Worm (Caenorhabditis elegans) whole organism, early embryonic: Measurements from ENCODE around the gene str-114.

Source experiments
- B0310.2 ChIP-seq: sonication (generic microtip); optimal IDR thresholded peaks from 2 replicates; lab custom pipeline; 2016; ENCODE audit warnings: mild to moderate bottlenecking, missing genetic modification characterization, missing compliant biosample characterization
- F13C5.2 ChIP-seq: sonication (generic microtip); optimal IDR thresholded peaks from 2 replicates; lab custom pipeline; 2017; ENCODE audit warnings: mild to moderate bottlenecking, missing genetic modification characterization, inconsistent platforms, missing compliant biosample characterization
- aly-1 ChIP-seq: sonication (generic microtip); optimal IDR thresholded peaks from 2 replicates; lab custom pipeline; 2016; ENCODE audit warnings: missing genetic modification characterization, missing compliant biosample characterization
- ama-1 ChIP-seq: fragments of 150-350 bp; optimal IDR thresholded peaks from 2 replicates; lab custom pipeline; 2014
- ceh-13 ChIP-seq: fragments of 200-800 bp; sonication (Bioruptor generic); optimal IDR thresholded peaks from 2 replicates; lab custom pipeline; 2018; ENCODE audit warnings: mild to moderate bottlenecking, missing genetic modification characterization, missing compliant biosample characterization
- ceh-36 ChIP-seq: sonication (generic microtip); optimal IDR thresholded peaks from 2 replicates; lab custom pipeline; 2016; ENCODE audit warnings: missing genetic modification characterization, inconsistent platforms, missing compliant biosample characterization
- ets-7 ChIP-seq: sonication (generic microtip); optimal IDR thresholded peaks from 2 replicates; lab custom pipeline; 2016; ENCODE audit warnings: missing genotype, missing genetic modification characterization, missing compliant biosample characterization
- flt-1 ChIP-seq: fragments of 200-800 bp; sonication (Bioruptor generic); IDR thresholded peaks from 2 replicates; pipeline ENCODE4 v1.3.6; 2022; ENCODE audit warnings: missing genetic modification characterization, missing compliant biosample characterization
- hmbx-1 ChIP-seq: sonication (generic microtip); optimal IDR thresholded peaks from 2 replicates; lab custom pipeline; 2016; ENCODE audit warnings: mild to moderate bottlenecking, missing genetic modification characterization, missing compliant biosample characterization
- hmg-4 ChIP-seq: fragments of 200-800 bp; sonication (Bioruptor generic); optimal IDR thresholded peaks from 2 replicates; lab custom pipeline; 2018; ENCODE audit warnings: mild to moderate bottlenecking, missing genetic modification characterization, missing compliant biosample characterization
- hnd-1 ChIP-seq: sonication (generic microtip); optimal IDR thresholded peaks from 2 replicates; lab custom pipeline; 2016; ENCODE audit warnings: missing genetic modification characterization, missing compliant biosample characterization
- pes-1 ChIP-seq: fragments of 200-800 bp; sonication (Bioruptor generic); IDR thresholded peaks from 2 replicates; pipeline ENCODE4 v1.3.6; 2022; ENCODE audit warnings: missing genetic modification reagents, missing genetic modification characterization, missing compliant biosample characterization
- scrt-1 ChIP-seq: fragments of 200-800 bp; sonication (Bioruptor generic); IDR thresholded peaks from 2 replicates; pipeline ENCODE4 v1.3.6; 2022; ENCODE audit warnings: missing genetic modification characterization, missing compliant biosample characterization
- sea-1 ChIP-seq: fragments of 200-800 bp; sonication (Bioruptor generic); conservative IDR thresholded peaks from 2 replicates; pipeline ENCODE4 v1.3.6; 2022; ENCODE audit warnings: missing genetic modification characterization, missing compliant biosample characterization
- tbx-11 ChIP-seq: fragments of 200-800 bp; sonication (Bioruptor generic); IDR thresholded peaks from 2 replicates; pipeline ENCODE4 v1.3.6; 2022; ENCODE audit warnings: missing genetic modification characterization, missing compliant biosample characterization
- tbx-37 ChIP-seq: fragments of 200-800 bp; sonication (Bioruptor generic); conservative IDR thresholded peaks from 2 replicates; pipeline ENCODE4 v1.3.6; 2022; ENCODE audit warnings: missing genetic modification reagents, missing genetic modification characterization, missing compliant biosample characterization
- tra-4 ChIP-seq: sonication (generic microtip); optimal IDR thresholded peaks from 2 replicates; lab custom pipeline; 2017; ENCODE audit warnings: missing genetic modification characterization, missing compliant biosample characterization

The str-114 gene

DNA sequence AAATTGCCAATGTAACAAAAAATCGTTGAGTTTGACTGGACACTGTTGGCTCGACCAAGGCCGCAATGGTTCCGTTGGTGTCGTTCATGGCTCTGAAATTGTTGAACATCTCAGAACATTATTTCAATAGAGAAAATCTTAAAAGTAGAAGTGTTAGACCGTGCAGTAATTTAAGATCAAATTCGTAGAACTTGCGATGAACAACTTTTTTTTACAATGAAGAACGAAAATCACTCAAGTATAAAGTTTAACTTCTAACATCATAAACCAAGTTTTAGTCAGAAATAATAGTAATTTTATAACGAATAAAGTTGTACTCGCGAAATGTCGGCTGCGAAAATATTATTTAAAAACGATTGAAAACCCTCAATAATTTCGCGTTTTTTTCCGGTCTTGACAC lies 12.5 kb upstream of the str-114 start, which contains the start of gene srx-41:
TSS of gene srx-41 (minus strand) at position 101 of the 400 bp plus-strand sequence.
- TF ChIP-seq F13C5.2 (tag; lab: Kevin White, UChicago): no peak
- no peak for TF ChIP-seq sea-1 (GFP tag; lab: Robert Waterston, UW)
- TF ChIP-seq ets-7 (tag; lab: Kevin White, UChicago): no peak
- no peak for TF ChIP-seq hmg-4 (GFP tag; lab: Kevin White, UChicago)
- no peak for TF ChIP-seq ceh-36 (tag; lab: Kevin White, UChicago)
- TF ChIP-seq ceh-13 (GFP tag; lab: Kevin White, UChicago): no peak
- no peak for TF ChIP-seq scrt-1
- no peak for TF ChIP-seq tbx-11 (GFP tag; lab: Robert Waterston, UW)
- no peak for TF ChIP-seq tra-4 (tag; lab: Kevin White, UChicago)
- no peak for TF ChIP-seq pes-1 (GFP tag; lab: Robert Waterston, UW)
- TF ChIP-seq tbx-37: no peak
- no peak for TF ChIP-seq hnd-1 (tag; lab: Kevin White, UChicago)
- TF ChIP-seq hmbx-1 (tag; lab: Kevin White, UChicago): no peak
- no peak for TF ChIP-seq ama-1 (lab: Kevin White, UChicago)
- no peak for TF ChIP-seq flt-1 (GFP tag; lab: Robert Waterston, UW)
- no peak for TF ChIP-seq aly-1 (tag; lab: Kevin White, UChicago)
- TF ChIP-seq B0310.2 (tag; lab: Kevin White, UChicago): no peak

DNA sequence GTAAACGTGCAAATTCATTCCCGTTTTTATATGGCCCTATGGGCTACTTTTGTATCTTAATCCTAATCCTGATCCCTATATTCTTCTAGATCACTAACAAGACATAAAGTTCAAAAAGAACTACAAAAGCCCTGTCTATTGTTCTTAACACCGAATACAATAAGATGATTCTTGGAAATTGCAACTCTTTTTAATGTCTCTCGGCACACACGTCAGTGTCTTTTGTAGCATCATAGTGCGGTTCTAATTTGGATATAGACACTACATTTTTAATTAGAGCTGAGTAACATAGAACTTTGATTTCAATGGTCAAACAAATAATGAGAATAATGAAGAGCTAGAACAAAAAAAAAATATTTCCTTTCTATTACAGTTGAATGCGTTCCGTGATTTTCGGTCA lies 9.7 kb upstream of the str-114 start:
- TF ChIP-seq hnd-1 (tag; lab: Kevin White, UChicago) (no peak), aly-1 (tag; lab: Kevin White, UChicago) (no peak), pes-1 (GFP tag; lab: Robert Waterston, UW) (no peak), tra-4 (tag; lab: Kevin White, UChicago) (no peak)

DNA sequence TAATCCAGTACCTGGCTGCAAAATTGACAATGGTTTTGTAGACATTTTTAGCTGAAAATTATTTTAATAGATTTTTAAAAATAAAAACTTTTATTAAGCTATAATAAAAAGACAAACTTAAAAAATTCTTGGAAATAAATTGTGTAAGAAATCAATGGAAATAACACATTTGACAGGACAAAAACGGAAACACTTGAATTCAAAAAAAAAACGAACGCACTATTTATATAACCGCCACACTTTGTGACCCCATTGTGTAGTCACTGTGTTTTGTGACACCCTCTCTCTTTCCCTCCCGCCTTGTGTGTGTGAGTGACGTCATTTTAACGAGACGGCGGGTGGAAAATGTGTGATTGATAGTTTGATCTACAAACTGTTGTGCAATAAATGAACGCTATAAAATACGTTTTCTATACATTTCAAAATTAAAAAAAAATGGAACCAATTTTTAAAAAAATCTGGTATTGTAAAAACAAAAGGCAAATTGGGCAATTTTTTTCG lies 5.3 kb upstream of the str-114 start, which contains the start of gene F59B1.8:
TSS of gene F59B1.8 (minus strand) at position 51 of the 501 bp plus-strand sequence.
- TF ChIP-seq F13C5.2 (tag; lab: Kevin White, UChicago): no peak
- no peak for TF ChIP-seq ets-7 (tag; lab: Kevin White, UChicago)
- no peak for TF ChIP-seq ceh-13 (GFP tag; lab: Kevin White, UChicago)
- no peak for TF ChIP-seq tra-4 (tag; lab: Kevin White, UChicago)
- TF ChIP-seq hmbx-1 (tag; lab: Kevin White, UChicago): no peak
- TF ChIP-seq hnd-1 (tag; lab: Kevin White, UChicago): no peak
- TF ChIP-seq sea-1 (GFP tag; lab: Robert Waterston, UW): no peak

DNA sequence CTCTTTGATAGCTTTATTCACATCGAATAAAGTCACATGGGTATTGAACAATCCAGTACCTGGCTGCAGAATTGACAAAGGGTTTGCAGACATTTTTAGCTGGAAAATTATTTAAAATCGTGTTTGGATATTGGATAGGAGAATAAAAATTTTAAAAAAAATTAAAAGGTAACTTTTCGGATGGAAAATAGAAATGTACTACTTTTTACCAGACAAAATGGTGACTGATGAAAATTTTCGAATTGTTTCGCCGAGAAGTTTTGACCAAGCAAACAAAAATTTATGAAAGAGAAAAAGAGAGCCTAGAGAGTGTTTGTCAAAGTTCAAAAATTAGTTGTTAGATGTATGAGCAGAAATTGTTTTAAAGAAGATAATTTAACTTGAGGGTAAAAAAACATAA lies 1.7 kb upstream of the str-114 start, which contains the start of gene F59B1.10:
TSS of gene F59B1.10 (minus strand) at position 101 of the 400 bp plus-strand sequence.
- TF ChIP-seq scrt-1 (no peak), tbx-37 (no peak), sea-1 (GFP tag; lab: Robert Waterston, UW) (no peak), ceh-36 (tag; lab: Kevin White, UChicago) (no peak), tbx-11 (GFP tag; lab: Robert Waterston, UW) (no peak), hnd-1 (tag; lab: Kevin White, UChicago) (no peak), B0310.2 (tag; lab: Kevin White, UChicago) (no peak), tra-4 (tag; lab: Kevin White, UChicago) (no peak), ets-7 (tag; lab: Kevin White, UChicago) (no peak), hmbx-1 (tag; lab: Kevin White, UChicago) (no peak)

- TF ChIP-seq ceh-13 (GFP tag; lab: Kevin White, UChicago) (no peak), ama-1 (lab: Kevin White, UChicago) (no peak), ceh-36 (tag; lab: Kevin White, UChicago) (no peak), sea-1 (GFP tag; lab: Robert Waterston, UW) (no peak), F13C5.2 (tag; lab: Kevin White, UChicago) (no peak), hmg-4 (GFP tag; lab: Kevin White, UChicago) (no peak), flt-1 (GFP tag; lab: Robert Waterston, UW) (no peak), tra-4 (tag; lab: Kevin White, UChicago) (no peak), hmbx-1 (tag; lab: Kevin White, UChicago) (no peak), tbx-37 (no peak), B0310.2 (tag; lab: Kevin White, UChicago) (no peak), hnd-1 (tag; lab: Kevin White, UChicago) (no peak), scrt-1 (no peak)
Observed at ce11 chrV:3659472-3659871, 9.9 kb downstream of the str-114 start, which contains the start of gene acr-23. acr-23 (minus strand) TSS chrV:3659572.

DNA sequence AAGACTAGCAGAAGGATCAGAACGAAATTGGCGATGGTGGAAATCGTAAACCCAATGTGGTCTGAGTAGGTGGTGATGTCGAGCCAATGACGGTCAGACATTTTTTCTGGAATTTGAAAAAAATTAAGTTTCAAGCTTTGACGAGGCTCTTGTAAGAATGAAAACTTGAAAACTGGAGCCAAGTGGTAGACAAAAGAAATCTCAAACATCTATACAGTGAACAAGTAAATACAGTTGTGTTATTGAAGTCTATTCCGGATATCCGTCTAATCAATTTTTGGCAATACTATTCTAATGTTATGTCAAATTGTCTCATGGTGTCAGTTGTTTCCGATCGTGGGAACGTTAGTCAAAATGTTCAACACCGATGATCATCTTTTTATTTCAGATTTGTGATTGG lies 17.3 kb downstream of the str-114 start, which contains the start of gene str-113:
TSS of gene str-113 (minus strand) at position 101 of the 400 bp plus-strand sequence.
- TF ChIP-seq tbx-11 (GFP tag; lab: Robert Waterston, UW): no peak

DNA sequence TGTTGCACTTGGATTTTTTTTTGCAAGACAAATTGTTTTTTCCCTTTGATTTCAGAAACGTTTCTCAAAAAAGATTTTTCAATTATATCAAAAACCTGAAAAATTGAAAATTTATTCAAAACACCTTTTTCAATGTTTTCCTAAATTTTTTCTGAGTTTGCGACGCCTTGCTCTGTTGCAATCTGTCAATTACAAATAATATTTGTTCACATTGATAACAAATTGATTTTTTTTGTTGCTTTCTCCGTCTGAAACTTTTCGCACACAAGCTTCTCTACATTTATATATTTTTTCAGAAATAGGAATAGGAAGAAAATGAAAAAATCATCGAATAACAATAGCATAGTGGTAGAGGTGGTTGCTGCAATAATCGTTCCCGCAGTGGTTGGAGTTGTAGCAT lies 18.9 kb downstream of the str-114 start, which contains the start of gene Y39H10B.2:
TSS of gene Y39H10B.2 (plus strand) at position 301 of the 400 bp plus-strand sequence.
- no peak for TF ChIP-seq tbx-37

DNA sequence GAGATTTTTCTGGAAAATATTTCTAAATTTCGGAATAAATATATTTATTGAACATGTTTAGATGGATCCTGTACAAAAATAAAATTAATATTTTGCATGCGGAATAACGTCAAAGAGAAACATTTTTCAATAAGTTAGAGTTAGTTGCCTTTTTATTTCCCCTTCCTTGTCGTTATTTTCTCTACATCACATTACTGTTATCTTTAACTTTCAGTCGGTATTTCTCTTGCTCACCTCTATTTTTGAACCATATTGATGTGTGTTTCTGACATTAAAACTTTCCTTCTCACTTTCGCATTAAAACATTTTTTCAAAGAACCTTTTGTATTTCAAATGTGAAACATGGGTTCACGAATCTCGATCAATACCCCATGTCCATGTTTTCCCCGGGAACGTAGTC lies 20.9 kb downstream of the str-114 start, which contains the start of gene Y39H10B.3:
TSS of gene Y39H10B.3 (plus strand) at position 301 of the 400 bp plus-strand sequence.
- TF ChIP-seq ceh-36 (tag; lab: Kevin White, UChicago) (no peak), ceh-13 (GFP tag; lab: Kevin White, UChicago) (no peak), ets-7 (tag; lab: Kevin White, UChicago) (no peak), tbx-37 (no peak), flt-1 (GFP tag; lab: Robert Waterston, UW) (no peak), tbx-11 (GFP tag; lab: Robert Waterston, UW) (no peak), tra-4 (tag; lab: Kevin White, UChicago) (no peak), B0310.2 (tag; lab: Kevin White, UChicago) (no peak), hnd-1 (tag; lab: Kevin White, UChicago) (no peak), sea-1 (GFP tag; lab: Robert Waterston, UW) (no peak), F13C5.2 (tag; lab: Kevin White, UChicago) (no peak), aly-1 (tag; lab: Kevin White, UChicago) (no peak), ama-1 (lab: Kevin White, UChicago) (no peak), hmg-4 (GFP tag; lab: Kevin White, UChicago) (no peak), scrt-1 (no peak), hmbx-1 (tag; lab: Kevin White, UChicago) (no peak), pes-1 (GFP tag; lab: Robert Waterston, UW) (no peak)
